Worm (Caenorhabditis elegans): ENCODE measurements around the gene inpp-5K.

DNA sequence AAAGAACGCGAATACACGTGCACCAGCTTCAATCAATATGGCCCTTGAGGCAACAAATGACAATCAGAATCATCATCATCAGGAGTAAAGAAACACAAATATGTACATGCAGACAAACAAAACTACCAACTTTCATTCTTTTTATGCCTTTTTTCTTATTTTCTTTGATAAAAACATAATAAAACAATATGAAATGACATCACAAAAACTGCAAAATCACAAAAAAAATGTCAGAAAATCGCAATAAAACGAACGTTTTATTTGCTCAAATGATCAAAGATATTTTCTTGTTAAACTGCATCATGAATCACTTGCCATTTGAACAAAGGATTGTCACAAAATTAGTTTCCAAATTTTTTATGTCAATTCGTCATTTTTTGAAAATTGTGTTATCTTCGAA is 6.7 kb downstream of the inpp-5K start:
- TF ChIP-seq ref-1 (GFP tag; conservative IDR thresholded peaks at IDR 0.05) (no peak), flt-1 (GFP tag; IDR thresholded peaks at IDR 0.05) (no peak), ztf-29 (GFP tag; IDR thresholded peaks at IDR 0.05) (no peak), ztf-23 (GFP tag; IDR thresholded peaks at IDR 0.05) (no peak), klf-2 (GFP tag; conservative IDR thresholded peaks at IDR 0.05) (no peak), T22C8.4 (GFP tag; IDR thresholded peaks at IDR 0.05) (no peak)

All from whole organism, midembryonic.